Fruit fly (Drosophila melanogaster) whole organism, embryonic: Measurements from ENCODE around the gene PH4alphaSG2.

Experiments
- CG12744 ChIP-seq: fragments of 200-800 bp; sonication (Bioruptor generic); optimal IDR thresholded peaks from 2 replicates; lab custom pipeline; 2016; ENCODE audit warnings: missing biosample characterization, missing genetic modification characterization
- CG4854 ChIP-seq: fragments of 200-800 bp; sonication (Bioruptor generic); optimal IDR thresholded peaks from 2 replicates; lab custom pipeline; 2016; ENCODE audit warnings: missing biosample characterization, missing genetic modification characterization, inconsistent platforms
- CG5180 ChIP-seq: fragments of 200-800 bp; sonication (Bioruptor generic); optimal IDR thresholded peaks from 3 replicates; lab custom pipeline; 2017; ENCODE audit warnings: missing biosample characterization, missing genetic modification characterization, mild to moderate bottlenecking, moderate library complexity, missing genetic modification reagents
- CG6854 ChIP-seq: fragments of 200-800 bp; sonication (Bioruptor generic); optimal IDR thresholded peaks from 3 replicates; lab custom pipeline; 2017; ENCODE audit warnings: missing biosample characterization, mild to moderate bottlenecking, missing genetic modification characterization
- Ptx1 ChIP-seq: fragments of 200-800 bp; sonication (Bioruptor generic); IDR thresholded peaks from 2 replicates; pipeline ENCODE4 v1.3.6; 2022; ENCODE audit warnings: missing biosample characterization, missing genetic modification characterization
- Vsx1 ChIP-seq: fragments of 200-800 bp; sonication (Bioruptor generic); optimal IDR thresholded peaks from 2 replicates; lab custom pipeline; 2017; ENCODE audit warnings: missing biosample characterization, mild to moderate bottlenecking, missing genetic modification characterization, missing genetic modification reagents
- ham ChIP-seq: fragments of 200-800 bp; sonication (Bioruptor generic); IDR thresholded peaks from 2 replicates; pipeline ENCODE4 v1.3.6; 2022; ENCODE audit warnings: missing biosample characterization, missing genetic modification characterization
- luna ChIP-seq: fragments of 200-800 bp; sonication (Bioruptor generic); optimal IDR thresholded peaks from 2 replicates; lab custom pipeline; 2016; ENCODE audit warnings: missing biosample characterization, missing genetic modification characterization

DNA sequence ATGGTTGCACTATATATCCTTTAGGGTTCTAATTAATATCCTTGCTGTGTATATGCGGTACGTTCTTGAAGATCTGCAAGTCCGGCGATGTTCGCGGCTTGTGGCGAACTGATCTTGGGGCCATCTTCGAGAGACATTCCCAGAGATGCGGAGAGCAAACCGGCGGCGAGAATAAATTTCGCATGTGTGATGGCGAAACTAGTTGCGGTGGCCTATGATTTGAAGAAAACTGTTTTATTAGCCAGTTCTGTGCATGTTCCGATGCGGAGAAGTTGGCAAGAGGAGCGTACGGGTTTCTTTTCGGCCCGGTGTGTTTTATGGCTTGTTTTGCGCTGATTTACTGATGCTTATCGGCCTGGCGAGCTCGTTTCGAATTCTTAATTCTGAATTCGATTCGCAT lies 10.4 kb downstream of the PH4alphaSG2 start, which contains the start of gene PH4alphaNE1:
- TF ChIP-seq CG12744 (GFP tag; lab: Kevin White, UChicago), result no peak
- TF ChIP-seq Vsx1, result no peak
- TF ChIP-seq CG4854 (GFP tag; lab: Kevin White, UChicago), result no peak
- no peak for TF ChIP-seq Ptx1 (GFP tag; lab: Robert Waterston, UW)
- TF ChIP-seq luna (GFP tag; lab: Kevin White, UChicago), result no peak
- TF ChIP-seq CG6854 (GFP tag; lab: Kevin White, UChicago), result no peak
- TF ChIP-seq CG5180 (GFP tag; lab: Kevin White, UChicago), result no peak
- TF ChIP-seq ham (GFP tag; lab: Robert Waterston, UW), result no peak
